Worm (Caenorhabditis elegans) whole organism, L2 larva: ENCODE results near the gene fbf-2.

Source experiments
- R02D3.7 ChIP-seq: fragments of 150-350 bp; optimal IDR thresholded peaks from 2 replicates; lab custom pipeline; 2014; ENCODE audit warnings: missing biosample characterization, missing genetic modification characterization
- ama-1 ChIP-seq: fragments of 150-350 bp; optimal IDR thresholded peaks from 2 replicates; lab custom pipeline; 2018; ENCODE audit warnings: inconsistent platforms
- fos-1 ChIP-seq: fragments of 150-350 bp; optimal IDR thresholded peaks from 2 replicates; lab custom pipeline; 2014; ENCODE audit warnings: missing biosample characterization, missing genetic modification characterization
- lin-11 ChIP-seq: fragments of 150-350 bp; sonication (generic microtip); optimal IDR thresholded peaks from 2 replicates; lab custom pipeline; 2014; ENCODE audit warnings: missing biosample characterization, missing genetic modification characterization, inconsistent platforms, mixed read lengths
- lin-13 ChIP-seq: fragments of 150-350 bp; optimal IDR thresholded peaks from 2 replicates; lab custom pipeline; 2014; ENCODE audit warnings: missing biosample characterization, missing genetic modification reagents, missing genetic modification characterization
- lin-39 ChIP-seq: fragments of 150-350 bp; optimal IDR thresholded peaks from 2 replicates; lab custom pipeline; 2014; ENCODE audit warnings: missing biosample characterization, missing genetic modification reagents, missing genetic modification characterization
- lsy-2 ChIP-seq, 2 experiments: fragments of 150-350 bp in 1 of 2; sonication (generic microtip) in 1 of 2; optimal IDR thresholded peaks; 2 replicates each; lab custom pipeline; 2014 to 2017; ENCODE audit warnings: missing biosample characterization in 2 of 2, missing genetic modification characterization in 2 of 2
- nhr-237 ChIP-seq: fragments of 150-350 bp; optimal IDR thresholded peaks from 2 replicates; lab custom pipeline; 2014; ENCODE audit warnings: missing biosample characterization, missing genetic modification characterization
- nhr-77 ChIP-seq: fragments of 150-350 bp; optimal IDR thresholded peaks from 2 replicates; lab custom pipeline; 2014; ENCODE audit warnings: missing biosample characterization, missing genetic modification characterization
- snpc-4 ChIP-seq: fragments of 150-350 bp; optimal IDR thresholded peaks from 2 replicates; lab custom pipeline; 2014; ENCODE audit warnings: missing biosample characterization, missing genetic modification characterization
- unc-55 ChIP-seq: fragments of 150-350 bp; sonication (generic microtip); optimal IDR thresholded peaks from 3 replicates; lab custom pipeline; 2014; ENCODE audit warnings: missing biosample characterization, missing genetic modification reagents, missing genetic modification characterization
- zag-1 ChIP-seq: fragments of 150-350 bp; optimal IDR thresholded peaks from 2 replicates; lab custom pipeline; 2014; ENCODE audit warnings: missing biosample characterization, missing genetic modification characterization

- no peak for TF ChIP-seq ama-1 (lab: Kevin White, UChicago)
- TF ChIP-seq snpc-4 (tag; lab: Kevin White, UChicago), result no peak
- no peak for TF ChIP-seq lin-39
- no peak for TF ChIP-seq lin-13
- TF ChIP-seq lsy-2 (tag; optimal IDR thresholded peaks at IDR 0.05; lab: Kevin White, UChicago), result no peak
- no peak for TF ChIP-seq nhr-237
- TF ChIP-seq nhr-77 (tag; lab: Kevin White, UChicago), result no peak
- peak; percentile 33 for TF ChIP-seq fos-1 (tag; lab: Kevin White, UChicago)
- TF ChIP-seq zag-1 (tag; lab: Kevin White, UChicago), result no peak
- no peak for TF ChIP-seq lin-11 (tag; lab: Kevin White, UChicago)
- TF ChIP-seq R02D3.7 (tag; lab: Kevin White, UChicago), result no peak
- TF ChIP-seq unc-55 (GFP tag; lab: Kevin White, UChicago), result no peak
Measured at ce11 chrII:6050120-6050519, 41.2 kb downstream of the fbf-2 start, which contains the start of gene gldc-1.
